Worm (Caenorhabditis elegans) whole organism, L1 larva: ENCODE data around the gene ceh-38.

Source experiments
- fkh-10 ChIP-seq: sonication (generic microtip); optimal IDR thresholded peaks from 2 replicates; lab custom pipeline; 2017; ENCODE audit warnings: missing biosample characterization, missing genetic modification reagents, missing genetic modification characterization
- hpl-2 ChIP-seq: fragments of 150-350 bp; optimal IDR thresholded peaks from 2 replicates; lab custom pipeline; 2014; ENCODE audit warnings: missing biosample characterization, missing genetic modification reagents, missing genetic modification characterization
- zag-1 ChIP-seq: fragments of 150-350 bp; optimal IDR thresholded peaks from 2 replicates; lab custom pipeline; 2014; ENCODE audit warnings: missing biosample characterization, missing genetic modification characterization
- zip-4 ChIP-seq: fragments of 200-800 bp; sonication (Bioruptor generic); optimal IDR thresholded peaks from 2 replicates; lab custom pipeline; 2018; ENCODE audit warnings: mild to moderate bottlenecking, missing genetic modification characterization, moderate library complexity, missing compliant biosample characterization

ce11 chrII:6989830-6990287 is 38.5 kb downstream of the ceh-38 start, which contains the start of gene C15F1.1:
- TF ChIP-seq hpl-2 (no peak), fkh-10 (GFP tag; lab: Kevin White, UChicago) (no peak), zip-4 (GFP tag; lab: Kevin White, UChicago) (no peak), zag-1 (tag; lab: Kevin White, UChicago) (no peak)
